Worm (Caenorhabditis elegans) whole organism, L1 larva: ENCODE measurements around the gene sre-24.

ENCODE experiments used
- aly-2 ChIP-seq: fragments of 150-350 bp; optimal IDR thresholded peaks from 2 replicates; lab custom pipeline; 2014; ENCODE audit warnings: missing biosample characterization, missing genetic modification characterization
- ces-1 ChIP-seq: fragments of 150-350 bp; optimal IDR thresholded peaks from 2 replicates; lab custom pipeline; 2014; ENCODE audit warnings: missing biosample characterization, missing genetic modification reagents, missing genetic modification characterization
- elt-3 ChIP-seq, 6 experiments: fragments of 150-350 bp in 1 of 6; sonication (generic microtip); optimal IDR thresholded peaks; 2 replicates each; lab custom pipeline; 2017 to 2018; ENCODE audit warnings: missing biosample characterization in 6 of 6, missing genetic modification characterization in 6 of 6, inconsistent platforms in 1 of 6
- isw-1 ChIP-seq: fragments of 200-800 bp; sonication (Bioruptor generic); IDR thresholded peaks from 2 replicates; pipeline ENCODE4 v1.3.6; 2022; ENCODE audit warnings: missing genetic modification characterization, missing compliant biosample characterization
- lin-14 ChIP-seq: fragments of 200-800 bp; sonication (Bioruptor generic); optimal IDR thresholded peaks from 2 replicates; lab custom pipeline; 2018; ENCODE audit warnings: mild to moderate bottlenecking, missing genetic modification characterization, moderate library complexity, missing compliant biosample characterization
- nhr-11 ChIP-seq: fragments of 150-350 bp; optimal IDR thresholded peaks from 2 replicates; lab custom pipeline; 2014; ENCODE audit warnings: missing biosample characterization, missing genetic modification characterization
- nhr-28 ChIP-seq: fragments of 150-350 bp; optimal IDR thresholded peaks from 2 replicates; lab custom pipeline; 2014; ENCODE audit warnings: missing biosample characterization, missing genetic modification characterization
- pag-3 ChIP-seq: sonication (generic microtip); optimal IDR thresholded peaks from 2 replicates; lab custom pipeline; 2017; ENCODE audit warnings: missing genetic modification characterization, mild to moderate bottlenecking, missing compliant biosample characterization, antibody characterized with exemption, borderline replicate concordance; ENCODE audit not compliant: insufficient read depth
- sptf-1 ChIP-seq: fragments of 150-350 bp; optimal IDR thresholded peaks from 2 replicates; lab custom pipeline; 2014; ENCODE audit warnings: missing biosample characterization, missing genetic modification characterization
- swsn-7 ChIP-seq: sonication (generic microtip); optimal IDR thresholded peaks from 2 replicates; lab custom pipeline; 2016; ENCODE audit warnings: missing genetic modification characterization, missing compliant biosample characterization
- ztf-11 ChIP-seq, 2 experiments: sonication (generic microtip); optimal IDR thresholded peaks; 2 replicates each; lab custom pipeline; 2016 to 2017; ENCODE audit warnings: missing genetic modification characterization in 2 of 2, missing biosample characterization in 1 of 2, missing compliant biosample characterization in 1 of 2

DNA sequence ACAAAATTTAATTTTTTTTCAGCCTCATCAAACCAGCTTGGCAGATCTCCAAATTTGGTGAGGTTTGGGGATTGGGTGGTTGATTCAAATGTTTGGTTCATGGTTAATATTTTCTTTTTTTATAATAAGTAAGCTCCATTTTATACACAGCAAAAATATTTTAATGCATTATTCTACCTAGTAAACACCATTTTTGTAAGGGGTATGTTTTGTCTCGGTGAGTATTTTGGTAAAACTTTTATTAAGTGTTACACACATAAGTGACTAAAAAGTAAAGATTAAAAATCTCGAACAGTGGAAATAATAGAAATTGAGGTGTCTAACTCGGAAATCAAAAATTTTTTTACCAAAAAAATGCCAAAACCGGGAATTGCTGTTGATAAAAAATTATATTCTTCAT is 4.2 kb downstream of the sre-24 start, which contains the start of gene srw-4:
- TF ChIP-seq swsn-7 (tag; lab: Kevin White, UChicago) (no peak), pag-3 (tag; lab: Kevin White, UChicago) (no peak), ztf-11 (tag; optimal IDR thresholded peaks at IDR 0.05; lab: Kevin White, UChicago) (no peak), elt-3 (tag; optimal IDR thresholded peaks at IDR 0.05; lab: Kevin White, UChicago) (no peak), sptf-1 (tag; lab: Kevin White, UChicago) (no peak), nhr-28 (tag; lab: Kevin White, UChicago) (no peak), ces-1 (GFP tag; lab: Kevin White, UChicago) (no peak), lin-14 (GFP tag; lab: Kevin White, UChicago) (no peak), aly-2 (tag; lab: Kevin White, UChicago) (no peak), nhr-11 (tag; lab: Kevin White, UChicago) (no peak), isw-1 (GFP tag; lab: Robert Waterston, UW) (no peak)
